2 fruit fly cellular contexts compared by ENCODE assay signal in the genomic region with DNA sequence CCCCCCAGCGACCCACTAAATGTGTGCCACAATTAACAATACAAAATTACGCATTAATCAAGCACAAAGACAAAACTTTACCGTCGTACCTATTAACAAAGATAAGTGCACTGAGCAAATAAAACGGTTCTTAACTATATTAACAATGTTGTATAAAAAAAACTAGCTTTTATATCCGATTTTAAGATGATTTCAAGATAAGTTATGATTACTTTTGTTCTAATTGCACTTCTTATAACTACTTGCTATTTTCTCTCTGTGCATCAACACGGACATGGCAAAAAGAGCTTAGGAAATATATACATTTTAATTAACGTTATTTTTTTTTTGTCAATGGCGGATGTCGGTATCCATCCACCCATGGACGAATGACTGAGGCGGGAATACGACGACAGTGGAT.
TF ChIP-seq lines count a peak whose summit lies in the region.

No protein-coding gene starts in this region.

TF ChIP-seq in whole organism, embryonic, 481 proteins besides CTCF, POLR2A, EP300 and RAD21 (continued from another document and continues in another):
- TF ChIP-seq toy (GFP tag; IDR thresholded peaks at IDR 0.05; lab: Robert Waterston, UW): no peak
- peak; percentile 54 for TF ChIP-seq Ptx1 (GFP tag; IDR thresholded peaks at IDR 0.05; lab: Robert Waterston, UW)
- no peak for TF ChIP-seq CG4617 (GFP tag; optimal IDR thresholded peaks at IDR 0.05; lab: Kevin White, UChicago; ENCODE audit: borderline replicate concordance)
- no peak for TF ChIP-seq CHES-1-like (GFP tag; optimal IDR thresholded peaks at IDR 0.05; lab: Kevin White, UChicago)
- TF ChIP-seq cad (GFP tag; optimal IDR thresholded peaks at IDR 0.05; lab: Kevin White, UChicago): no peak
- TF ChIP-seq CG18476 (GFP tag; optimal IDR thresholded peaks at IDR 0.05; lab: Kevin White, UChicago): no peak
- TF ChIP-seq Sin3A (optimal IDR thresholded peaks at IDR 0.05; lab: Kevin White, UChicago): no peak
- 0 out of 2 replicates have a peak, but pooled peaks have one; percentile 24 for TF ChIP-seq HLH3B (GFP tag; IDR thresholded peaks at IDR 0.05; lab: Robert Waterston, UW)
- no peak for TF ChIP-seq CG17912 (GFP tag; optimal IDR thresholded peaks at IDR 0.05; lab: Kevin White, UChicago)
- TF ChIP-seq repo (GFP tag; optimal IDR thresholded peaks at IDR 0.05; lab: Kevin White, UChicago): no peak
- TF ChIP-seq bcd (GFP tag; optimal IDR thresholded peaks at IDR 0.05; lab: Kevin White, UChicago): no peak
- TF ChIP-seq CG8281 (tag; optimal IDR thresholded peaks at IDR 0.05; lab: Kevin White, UChicago): no peak
- no peak for TF ChIP-seq bbx (GFP tag; IDR thresholded peaks at IDR 0.05; lab: Robert Waterston, UW; ENCODE audit: partially characterized antibody)
- no peak for TF ChIP-seq Asciz (GFP tag; optimal IDR thresholded peaks at IDR 0.05; lab: Kevin White, UChicago)
- no peak for TF ChIP-seq p53 (GFP tag; optimal IDR thresholded peaks at IDR 0.05; lab: Kevin White, UChicago)
- TF ChIP-seq CG30431 (GFP tag; optimal IDR thresholded peaks at IDR 0.05; lab: Kevin White, UChicago): no peak
- no peak for TF ChIP-seq Six4 (GFP tag; optimal IDR thresholded peaks at IDR 0.05; lab: Kevin White, UChicago)
- TF ChIP-seq ato (GFP tag; IDR thresholded peaks at IDR 0.05; lab: Robert Waterston, UW; ENCODE audit: partially characterized antibody): no peak
- TF ChIP-seq Hey (tag; optimal IDR thresholded peaks at IDR 0.05; lab: Kevin White, UChicago): no peak
- no peak; the same call in 1 of the 2 replicates for TF ChIP-seq sim (GFP tag; IDR thresholded peaks at IDR 0.05; lab: Robert Waterston, UW)
- TF ChIP-seq CG10147 (GFP tag; optimal IDR thresholded peaks at IDR 0.05; lab: Kevin White, UChicago): no peak
- no peak for TF ChIP-seq ham (GFP tag; IDR thresholded peaks at IDR 0.05; lab: Robert Waterston, UW)
- TF ChIP-seq CG17802 (tag; optimal IDR thresholded peaks at IDR 0.05; lab: Kevin White, UChicago): no peak
- no peak for TF ChIP-seq disco-r (GFP tag; optimal IDR thresholded peaks at IDR 0.05; lab: Kevin White, UChicago)
- no peak for TF ChIP-seq her (GFP tag; optimal IDR thresholded peaks at IDR 0.05; lab: Kevin White, UChicago)
- no peak for TF ChIP-seq Dip3 (GFP tag; optimal IDR thresholded peaks at IDR 0.05; lab: Kevin White, UChicago)
- no peak for TF ChIP-seq crc (GFP tag; optimal IDR thresholded peaks at IDR 0.05; lab: Kevin White, UChicago)
- TF ChIP-seq Poxn (GFP tag; IDR thresholded peaks at IDR 0.05; lab: Robert Waterston, UW): no peak
- TF ChIP-seq stc (GFP tag; IDR thresholded peaks at IDR 0.05; lab: Robert Waterston, UW): peak; percentile 33; the same call in 1 of the 2 replicates
- no peak for TF ChIP-seq NfI (GFP tag; optimal IDR thresholded peaks at IDR 0.05; lab: Kevin White, UChicago)
- TF ChIP-seq emc (GFP tag; optimal IDR thresholded peaks at IDR 0.05; lab: Kevin White, UChicago): no peak
- TF ChIP-seq sd (tag; optimal IDR thresholded peaks at IDR 0.05; lab: Kevin White, UChicago): no peak
- no peak for TF ChIP-seq C15 (GFP tag; IDR thresholded peaks at IDR 0.05; lab: Robert Waterston, UW)
- TF ChIP-seq CG8388 (GFP tag; optimal IDR thresholded peaks at IDR 0.05; lab: Kevin White, UChicago): peak; percentile 14
- TF ChIP-seq Vsx1 (GFP tag; optimal IDR thresholded peaks at IDR 0.05; lab: Kevin White, UChicago): peak; percentile 15
- no peak for TF ChIP-seq NFAT (GFP tag; IDR thresholded peaks at IDR 0.05; lab: Robert Waterston, UW)
- no peak for TF ChIP-seq CG3838 (GFP tag; optimal IDR thresholded peaks at IDR 0.05; lab: Kevin White, UChicago)
- peak; percentile 33; the same call in 1 of the 2 replicates for TF ChIP-seq CG1024 (GFP tag; IDR thresholded peaks at IDR 0.05; lab: Robert Waterston, UW)
- TF ChIP-seq CG9215 (GFP tag; IDR thresholded peaks at IDR 0.05; lab: Robert Waterston, UW): no peak
- TF ChIP-seq CG9727 (GFP tag; optimal IDR thresholded peaks at IDR 0.05; lab: Kevin White, UChicago): no peak
- no peak for TF ChIP-seq CG42726 (GFP tag; IDR thresholded peaks at IDR 0.05; lab: Robert Waterston, UW; ENCODE audit: partially characterized antibody)
- TF ChIP-seq CG31365 (tag; optimal IDR thresholded peaks at IDR 0.05; lab: Kevin White, UChicago): no peak
- peak in 1 of 2 experiments; percentile 35 for TF ChIP-seq Hr51 (GFP tag; optimal IDR thresholded peaks at IDR 0.05; lab: Kevin White, UChicago)
- TF ChIP-seq fd96Cb (tag; optimal IDR thresholded peaks at IDR 0.05; lab: Kevin White, UChicago): peak; percentile 17
- peak; percentile 29 for TF ChIP-seq CG2678 (tag; optimal IDR thresholded peaks at IDR 0.05; lab: Kevin White, UChicago)
- no peak for TF ChIP-seq Atf3 (GFP tag; optimal IDR thresholded peaks at IDR 0.05; lab: Kevin White, UChicago)
- no peak for TF ChIP-seq CG12299 (tag; optimal IDR thresholded peaks at IDR 0.05; lab: Kevin White, UChicago)
- no peak for TF ChIP-seq Nf-YA (GFP tag; IDR thresholded peaks at IDR 0.05; lab: Robert Waterston, UW)
- TF ChIP-seq CG10959 (GFP tag; IDR thresholded peaks at IDR 0.05; lab: Robert Waterston, UW): no peak
- no peak for TF ChIP-seq CG4707 (GFP tag; optimal IDR thresholded peaks at IDR 0.05; lab: Kevin White, UChicago)
- TF ChIP-seq CG2199 (GFP tag; IDR thresholded peaks at IDR 0.05; lab: Robert Waterston, UW): no peak
- no peak for TF ChIP-seq amos (GFP tag; IDR thresholded peaks at IDR 0.05; lab: Robert Waterston, UW; ENCODE audit: partially characterized antibody)
- no peak for TF ChIP-seq MESR4 (GFP tag; optimal IDR thresholded peaks at IDR 0.05; lab: Kevin White, UChicago)
- TF ChIP-seq CG1529 (GFP tag; optimal IDR thresholded peaks at IDR 0.05; lab: Kevin White, UChicago): no peak
- TF ChIP-seq Med (GFP tag; lab: Kevin White, UChicago): peak; percentile 58
- peak; percentile 29; the same call in 1 of the 2 replicates for TF ChIP-seq CG31441 (GFP tag; IDR thresholded peaks at IDR 0.05; lab: Robert Waterston, UW)
- no peak for TF ChIP-seq Fer2 (tag; optimal IDR thresholded peaks at IDR 0.05; lab: Kevin White, UChicago)
- no peak for TF ChIP-seq Mad (GFP tag; optimal IDR thresholded peaks at IDR 0.05; lab: Kevin White, UChicago)
- no peak for TF ChIP-seq vnd (GFP tag; IDR thresholded peaks at IDR 0.05; lab: Robert Waterston, UW; ENCODE audit: partially characterized antibody)
- TF ChIP-seq Fer1 (GFP tag; optimal IDR thresholded peaks at IDR 0.05; lab: Kevin White, UChicago): peak; percentile 20
- no peak for TF ChIP-seq oc (tag; optimal IDR thresholded peaks at IDR 0.05; lab: Kevin White, UChicago)
- peak; percentile 47; the same call in 1 of the 2 replicates for TF ChIP-seq Rfx (GFP tag; IDR thresholded peaks at IDR 0.05; lab: Robert Waterston, UW)
- peak; percentile 49; the same call in 1 of the 2 replicates for TF ChIP-seq slbo (GFP tag; IDR thresholded peaks at IDR 0.05; lab: Robert Waterston, UW)
- no peak for TF ChIP-seq pros (GFP tag; optimal IDR thresholded peaks at IDR 0.05; lab: Kevin White, UChicago)
- TF ChIP-seq CG17568 (GFP tag; optimal IDR thresholded peaks at IDR 0.05; lab: Kevin White, UChicago): no peak

TF ChIP-seq in whole organism, prepupa, 60 proteins besides CTCF, POLR2A, EP300 and RAD21 (continued from another document):
- no peak for TF ChIP-seq CG6276 (GFP tag; optimal IDR thresholded peaks at IDR 0.05; lab: Kevin White, UChicago)
- TF ChIP-seq OdsH (GFP tag; optimal IDR thresholded peaks at IDR 0.05; lab: Kevin White, UChicago): peak; percentile 33
- TF ChIP-seq CG10631 (GFP tag; optimal IDR thresholded peaks at IDR 0.05; lab: Kevin White, UChicago): peak; percentile 3
- peak; percentile 32 for TF ChIP-seq pdm3 (GFP tag; optimal IDR thresholded peaks at IDR 0.05; lab: Kevin White, UChicago)
- peak; percentile 1 for TF ChIP-seq CG34406 (GFP tag; optimal IDR thresholded peaks at IDR 0.05; lab: Kevin White, UChicago)
- TF ChIP-seq Ets21C (GFP tag; optimal IDR thresholded peaks at IDR 0.05; lab: Kevin White, UChicago): peak; percentile 4
- no peak for TF ChIP-seq fkh (GFP tag; optimal IDR thresholded peaks at IDR 0.05; lab: Kevin White, UChicago)
- no peak for TF ChIP-seq dac (GFP tag; optimal IDR thresholded peaks at IDR 0.05; lab: Kevin White, UChicago)
- TF ChIP-seq CG6854 (GFP tag; optimal IDR thresholded peaks at IDR 0.05; lab: Kevin White, UChicago): no peak
- TF ChIP-seq Sox15 (GFP tag; optimal IDR thresholded peaks at IDR 0.05; lab: Kevin White, UChicago): no peak
- TF ChIP-seq CG9139 (GFP tag; optimal IDR thresholded peaks at IDR 0.05; lab: Kevin White, UChicago): no peak
- TF ChIP-seq CG8632 (GFP tag; optimal IDR thresholded peaks at IDR 0.05; lab: Kevin White, UChicago): no peak
- peak; percentile 66 for TF ChIP-seq CG8119 (GFP tag; IDR thresholded peaks at IDR 0.05; lab: Robert Waterston, UW)
- no peak for TF ChIP-seq dsx (GFP tag; optimal IDR thresholded peaks at IDR 0.05; lab: Kevin White, UChicago; ENCODE audit: poor library complexity, severe bottlenecking)
- TF ChIP-seq achi (GFP tag; optimal IDR thresholded peaks at IDR 0.05; lab: Kevin White, UChicago): peak; percentile 3
- TF ChIP-seq salr (GFP tag; optimal IDR thresholded peaks at IDR 0.05; lab: Kevin White, UChicago): no peak
- peak; percentile 10 for TF ChIP-seq Hr4 (GFP tag; optimal IDR thresholded peaks at IDR 0.05; lab: Kevin White, UChicago)
- peak; percentile 44 for TF ChIP-seq CG3919 (GFP tag; optimal IDR thresholded peaks at IDR 0.05; lab: Kevin White, UChicago)
- peak; percentile 50 for TF ChIP-seq topi (GFP tag; optimal IDR thresholded peaks at IDR 0.05; lab: Kevin White, UChicago)
- TF ChIP-seq CG1621 (tag; optimal IDR thresholded peaks at IDR 0.05; lab: Kevin White, UChicago): no peak
- peak; percentile 37 for TF ChIP-seq esn (GFP tag; optimal IDR thresholded peaks at IDR 0.05; lab: Kevin White, UChicago)
- TF ChIP-seq Eip75B (GFP tag; optimal IDR thresholded peaks at IDR 0.05; lab: Kevin White, UChicago): no peak
- TF ChIP-seq CG3032 (tag; optimal IDR thresholded peaks at IDR 0.05; lab: Kevin White, UChicago): no peak
- no peak for TF ChIP-seq CG16779 (tag; optimal IDR thresholded peaks at IDR 0.05; lab: Kevin White, UChicago)
- peak; percentile 37 for TF ChIP-seq CG31627 (GFP tag; optimal IDR thresholded peaks at IDR 0.05; lab: Kevin White, UChicago)
- TF ChIP-seq CG32006 (GFP tag; optimal IDR thresholded peaks at IDR 0.05; lab: Kevin White, UChicago): peak; percentile 22
- TF ChIP-seq CG11294 (GFP tag; IDR thresholded peaks at IDR 0.05; lab: Robert Waterston, UW): no peak
- TF ChIP-seq Blimp-1 (GFP tag; optimal IDR thresholded peaks at IDR 0.05; lab: Kevin White, UChicago): no peak
- TF ChIP-seq Ets96B (tag; optimal IDR thresholded peaks at IDR 0.05; lab: Kevin White, UChicago): no peak
- TF ChIP-seq CG6163 (GFP tag; IDR thresholded peaks at IDR 0.05; lab: Robert Waterston, UW): peak; percentile 79
- TF ChIP-seq Sox102F (GFP tag; optimal IDR thresholded peaks at IDR 0.05; lab: Kevin White, UChicago): peak; percentile 31
- TF ChIP-seq eg (GFP tag; IDR thresholded peaks at IDR 0.05; lab: Robert Waterston, UW): peak; percentile 67
- TF ChIP-seq ss (GFP tag; optimal IDR thresholded peaks at IDR 0.05; lab: Kevin White, UChicago): no peak
- peak; percentile 52 for TF ChIP-seq Sox14 (GFP tag; optimal IDR thresholded peaks at IDR 0.05; lab: Kevin White, UChicago)
- no peak for TF ChIP-seq net (GFP tag; optimal IDR thresholded peaks at IDR 0.05; lab: Kevin White, UChicago)
- no peak for TF ChIP-seq Lpt (GFP tag; optimal IDR thresholded peaks at IDR 0.05; lab: Kevin White, UChicago)
